Fruit fly (Drosophila melanogaster) whole organism, adult: ENCODE results near the gene Spn77Bb.
A peak's percentile ranks its signal among the peaks of the same experiment; 100 is the strongest.

Source experiments
- CG11617 ChIP-seq: fragments of 200-800 bp; sonication (Bioruptor generic); optimal IDR thresholded peaks from 2 replicates; lab custom pipeline; 2017; ENCODE audit warnings: mild to moderate bottlenecking, missing biosample characterization, missing genetic modification reagents, missing genetic modification characterization
- CG12768 ChIP-seq: fragments of 200-800 bp; sonication (Bioruptor generic); optimal IDR thresholded peaks from 2 replicates; lab custom pipeline; 2017; ENCODE audit warnings: missing biosample characterization, missing genetic modification characterization, mild to moderate bottlenecking, moderate library complexity, missing genetic modification reagents
- CG14711 ChIP-seq: fragments of 200-800 bp; sonication (Bioruptor generic); optimal IDR thresholded peaks from 2 replicates; lab custom pipeline; 2018; ENCODE audit warnings: missing biosample characterization, mild to moderate bottlenecking, missing genetic modification characterization, moderate library complexity
- CG1620 ChIP-seq: fragments of 200-800 bp; sonication (Bioruptor generic); optimal IDR thresholded peaks from 2 replicates; lab custom pipeline; 2016; ENCODE audit warnings: missing biosample characterization, missing genetic modification characterization
- CG33017 ChIP-seq: fragments of 200-800 bp; sonication (Bioruptor generic); optimal IDR thresholded peaks from 2 replicates; lab custom pipeline; 2018; ENCODE audit warnings: missing biosample characterization, mild to moderate bottlenecking, missing genetic modification characterization, moderate library complexity
- CG5204 ChIP-seq: fragments of 200-800 bp; sonication (Bioruptor generic); optimal IDR thresholded peaks from 2 replicates; lab custom pipeline; 2016; ENCODE audit warnings: missing biosample characterization, missing genetic modification characterization
- CG7045 ChIP-seq: fragments of 200-800 bp; sonication (Bioruptor generic); optimal IDR thresholded peaks from 2 replicates; lab custom pipeline; 2017; ENCODE audit warnings: missing biosample characterization, mild to moderate bottlenecking, missing genetic modification characterization
- CG7101 ChIP-seq: fragments of 200-800 bp; sonication (Bioruptor generic); optimal IDR thresholded peaks from 2 replicates; lab custom pipeline; 2018; ENCODE audit warnings: missing biosample characterization, mild to moderate bottlenecking, missing genetic modification characterization, moderate library complexity
- Clk ChIP-seq: fragments of 200-800 bp; sonication (Bioruptor generic); optimal IDR thresholded peaks from 2 replicates; lab custom pipeline; 2017; ENCODE audit warnings: missing biosample characterization, missing genetic modification characterization
- Crg-1 ChIP-seq: fragments of 200-800 bp; sonication (Bioruptor generic); optimal IDR thresholded peaks from 2 replicates; lab custom pipeline; 2016; ENCODE audit warnings: missing biosample characterization, missing genetic modification characterization
- Hr96 ChIP-seq: fragments of 200-800 bp; sonication (Bioruptor generic); optimal IDR thresholded peaks from 2 replicates; lab custom pipeline; 2016; ENCODE audit warnings: missing biosample characterization, missing genetic modification characterization
- Mnt ChIP-seq: fragments of 200-800 bp; sonication (Bioruptor generic); optimal IDR thresholded peaks from 2 replicates; lab custom pipeline; 2016; ENCODE audit warnings: missing biosample characterization, mild to moderate bottlenecking, missing genetic modification characterization
- bab1 ChIP-seq: fragments of 200-800 bp; sonication (Bioruptor generic); optimal IDR thresholded peaks from 3 replicates; lab custom pipeline; 2019; ENCODE audit warnings: missing biosample characterization, mild to moderate bottlenecking, missing genetic modification characterization, moderate library complexity
- cic ChIP-seq: fragments of 200-800 bp; sonication (Bioruptor generic); optimal IDR thresholded peaks from 2 replicates; lab custom pipeline; 2017; ENCODE audit warnings: missing biosample characterization, mild to moderate bottlenecking, missing genetic modification characterization, moderate library complexity
- cnc ChIP-seq, 2 experiments: fragments of >200 bp; optimal IDR thresholded peaks; 2 replicates each; lab custom pipeline; 2017
- kay ChIP-seq: fragments of 200-800 bp; sonication (Bioruptor generic); peaks from one replicate; lab custom pipeline; 2016; ENCODE audit warnings: missing biosample characterization, missing genetic modification characterization, borderline replicate concordance
- ovo ChIP-seq: fragments of 200-800 bp; sonication (Bioruptor generic); optimal IDR thresholded peaks from 2 replicates; lab custom pipeline; 2016; ENCODE audit warnings: missing biosample characterization, missing genetic modification characterization
- pad ChIP-seq: fragments of 200-800 bp; sonication (Bioruptor generic); optimal IDR thresholded peaks from 3 replicates; lab custom pipeline; 2017; ENCODE audit warnings: missing biosample characterization, missing genetic modification characterization, mild to moderate bottlenecking, moderate library complexity, missing genetic modification reagents
- tj ChIP-seq: fragments of 200-800 bp; sonication (Bioruptor generic); optimal IDR thresholded peaks from 3 replicates; lab custom pipeline; 2017; ENCODE audit warnings: missing biosample characterization, mild to moderate bottlenecking, missing genetic modification characterization, moderate library complexity
- toe ChIP-seq: fragments of 200-800 bp; sonication (Bioruptor generic); optimal IDR thresholded peaks from 2 replicates; lab custom pipeline; 2016; ENCODE audit warnings: missing biosample characterization, missing genetic modification characterization

Gene Spn77Bb

DNA sequence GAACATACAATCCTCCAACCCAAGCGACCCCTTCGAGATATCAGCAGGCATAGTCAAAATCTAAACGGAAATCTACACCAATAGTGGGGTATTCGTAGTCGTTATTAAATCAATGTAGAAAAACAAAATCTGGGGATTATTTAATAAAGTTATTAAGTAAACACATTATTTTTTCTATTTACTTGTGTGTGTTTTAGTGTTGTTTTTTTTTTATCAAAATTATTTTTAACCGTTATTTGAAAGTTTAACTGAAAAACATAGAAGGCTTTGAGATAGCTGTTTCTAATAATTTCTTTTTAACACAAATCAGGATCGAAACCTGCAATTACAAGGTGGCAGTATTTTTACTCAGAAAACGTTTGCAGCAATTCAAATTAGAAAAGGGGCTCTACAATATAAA lies 11.4 kb upstream of the Spn77Bb start, which contains the start of gene polo:
polo (plus strand) TSS at position 301 of the 400 bp plus-strand sequence.
- TF ChIP-seq CG33017 (tag; lab: Kevin White, UChicago): no peak
- no peak for TF ChIP-seq Crg-1 (GFP tag; lab: Kevin White, UChicago)
- no peak for TF ChIP-seq toe (GFP tag; lab: Kevin White, UChicago)
- no peak for TF ChIP-seq CG7101
- no peak for TF ChIP-seq CG11617 (GFP tag; lab: Kevin White, UChicago)
- no peak for TF ChIP-seq CG1620 (GFP tag; lab: Kevin White, UChicago)
- no peak for TF ChIP-seq CG14711
- no peak for TF ChIP-seq Mnt
- no peak for TF ChIP-seq kay
- no peak for TF ChIP-seq Hr96 (GFP tag; lab: Kevin White, UChicago)
- TF ChIP-seq bab1 (GFP tag; lab: Kevin White, UChicago): no peak
- TF ChIP-seq CG7045: no peak
- TF ChIP-seq CG5204 (GFP tag; lab: Kevin White, UChicago): no peak
- no peak for TF ChIP-seq tj (GFP tag; lab: Kevin White, UChicago)
- TF ChIP-seq cnc (optimal IDR thresholded peaks at IDR 0.05; lab: Kevin White, UChicago): no peak
- TF ChIP-seq ovo: no peak
- TF ChIP-seq Clk (GFP tag; lab: Kevin White, UChicago): no peak
- no peak for TF ChIP-seq cic (GFP tag; lab: Kevin White, UChicago)
- TF ChIP-seq pad (GFP tag; lab: Kevin White, UChicago): no peak
- TF ChIP-seq CG12768 (GFP tag; lab: Kevin White, UChicago): no peak

DNA sequence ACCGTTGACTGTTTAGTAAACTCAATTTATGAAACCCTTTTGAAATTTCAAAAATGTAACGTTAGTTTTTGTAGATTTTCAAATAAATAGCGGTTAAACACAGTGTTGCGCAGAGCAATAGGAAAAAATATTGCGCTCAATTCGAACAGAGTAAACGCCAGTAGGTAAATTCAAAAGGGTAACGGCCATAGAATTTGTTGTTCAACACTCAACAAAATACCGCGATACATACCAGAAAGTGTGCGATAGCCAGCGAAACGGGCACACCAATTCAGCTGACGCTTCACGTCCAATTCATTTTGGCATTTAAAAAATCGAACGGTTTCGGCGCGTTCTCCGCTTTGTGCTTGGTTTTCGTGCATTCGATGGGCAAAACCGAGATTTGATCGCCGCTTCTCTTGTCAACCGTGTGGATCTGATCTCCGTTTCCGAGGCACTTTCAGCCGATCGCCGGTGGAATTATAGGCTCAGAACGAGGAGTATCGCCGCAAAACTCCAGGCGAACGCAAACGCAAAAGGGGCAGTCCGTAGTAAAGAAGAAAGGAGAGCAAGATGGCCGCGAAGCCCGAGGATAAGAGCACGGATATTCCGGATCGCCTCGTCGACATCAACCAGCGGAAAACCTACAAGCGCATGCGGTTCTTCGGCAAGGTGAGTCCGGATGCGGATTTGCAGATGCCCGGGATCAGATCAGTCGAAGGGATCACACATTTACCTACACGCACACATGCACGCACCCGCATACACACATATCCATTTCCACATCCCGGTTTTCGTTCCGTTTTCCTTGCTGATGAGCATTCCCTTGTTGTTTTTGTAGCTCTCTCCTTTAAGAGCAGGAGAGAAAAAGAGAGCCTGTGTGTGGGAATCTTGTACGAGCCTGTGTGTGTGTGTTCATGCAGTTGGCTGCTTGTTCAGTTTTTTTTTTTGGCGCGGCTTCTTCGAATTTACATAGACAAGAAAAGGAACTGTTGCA lies 10.7 kb upstream of the Spn77Bb start:
- TF ChIP-seq cnc (optimal IDR thresholded peaks at IDR 0.05; lab: Kevin White, UChicago): no peak
- TF ChIP-seq CG1620 (GFP tag; lab: Kevin White, UChicago): peak; percentile 77
- TF ChIP-seq Mnt: peak; percentile 20
- peak; percentile 53 for TF ChIP-seq CG7101
- peak; percentile 5 for TF ChIP-seq ovo
- peak; percentile 66 for TF ChIP-seq bab1 (GFP tag; lab: Kevin White, UChicago)
- peak; percentile 44 for TF ChIP-seq CG14711
- no peak for TF ChIP-seq CG5204 (GFP tag; lab: Kevin White, UChicago)
- TF ChIP-seq kay: no peak
- peak; percentile 73 for TF ChIP-seq Crg-1 (GFP tag; lab: Kevin White, UChicago)
- TF ChIP-seq Hr96 (GFP tag; lab: Kevin White, UChicago): no peak
- TF ChIP-seq pad (GFP tag; lab: Kevin White, UChicago): peak; percentile 68

DNA sequence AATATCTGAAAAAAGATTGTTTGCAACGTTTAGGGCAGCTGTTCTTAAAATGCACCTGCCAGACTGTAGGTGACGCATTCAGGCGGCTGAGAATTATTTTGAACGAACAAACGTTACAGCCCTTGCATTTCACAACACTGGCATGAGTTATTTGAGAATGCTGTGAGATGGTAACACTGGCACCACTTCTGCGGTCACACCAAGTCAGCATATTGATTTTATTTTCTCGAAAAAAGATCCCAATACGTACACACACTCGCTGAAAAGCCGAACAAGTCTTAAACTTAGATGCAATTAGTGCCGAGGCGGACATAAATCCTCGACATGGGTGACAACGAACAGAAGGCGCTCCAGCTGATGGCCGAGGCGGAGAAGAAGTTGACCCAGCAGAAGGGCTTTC lies 7.3 kb upstream of the Spn77Bb start, which contains the start of gene alphaSnap:
alphaSnap (plus strand) TSS at position 164 of the 400 bp plus-strand sequence.
- TF ChIP-seq CG7101: peak; percentile 45
- peak; percentile 18 for TF ChIP-seq pad (GFP tag; lab: Kevin White, UChicago)
- TF ChIP-seq Hr96 (GFP tag; lab: Kevin White, UChicago): peak; percentile 29
- TF ChIP-seq Crg-1 (GFP tag; lab: Kevin White, UChicago): peak; percentile 63
- TF ChIP-seq Mnt: peak; percentile 29
- TF ChIP-seq toe (GFP tag; lab: Kevin White, UChicago): peak; percentile 15
- no peak for TF ChIP-seq CG5204 (GFP tag; lab: Kevin White, UChicago)
- no peak for TF ChIP-seq cic (GFP tag; lab: Kevin White, UChicago)
- peak; percentile 43 for TF ChIP-seq bab1 (GFP tag; lab: Kevin White, UChicago)
- no peak for TF ChIP-seq kay
- TF ChIP-seq CG14711: peak; percentile 43
- no peak for TF ChIP-seq CG33017 (tag; lab: Kevin White, UChicago)
- no peak for TF ChIP-seq CG12768 (GFP tag; lab: Kevin White, UChicago)
- TF ChIP-seq Clk (GFP tag; lab: Kevin White, UChicago): no peak
- no peak for TF ChIP-seq CG7045
- TF ChIP-seq CG1620 (GFP tag; lab: Kevin White, UChicago): peak; percentile 71
- no peak for TF ChIP-seq CG11617 (GFP tag; lab: Kevin White, UChicago)
- TF ChIP-seq tj (GFP tag; lab: Kevin White, UChicago): peak; percentile 6
- TF ChIP-seq cnc (optimal IDR thresholded peaks at IDR 0.05; lab: Kevin White, UChicago): no peak
- TF ChIP-seq ovo: peak; percentile 15

DNA sequence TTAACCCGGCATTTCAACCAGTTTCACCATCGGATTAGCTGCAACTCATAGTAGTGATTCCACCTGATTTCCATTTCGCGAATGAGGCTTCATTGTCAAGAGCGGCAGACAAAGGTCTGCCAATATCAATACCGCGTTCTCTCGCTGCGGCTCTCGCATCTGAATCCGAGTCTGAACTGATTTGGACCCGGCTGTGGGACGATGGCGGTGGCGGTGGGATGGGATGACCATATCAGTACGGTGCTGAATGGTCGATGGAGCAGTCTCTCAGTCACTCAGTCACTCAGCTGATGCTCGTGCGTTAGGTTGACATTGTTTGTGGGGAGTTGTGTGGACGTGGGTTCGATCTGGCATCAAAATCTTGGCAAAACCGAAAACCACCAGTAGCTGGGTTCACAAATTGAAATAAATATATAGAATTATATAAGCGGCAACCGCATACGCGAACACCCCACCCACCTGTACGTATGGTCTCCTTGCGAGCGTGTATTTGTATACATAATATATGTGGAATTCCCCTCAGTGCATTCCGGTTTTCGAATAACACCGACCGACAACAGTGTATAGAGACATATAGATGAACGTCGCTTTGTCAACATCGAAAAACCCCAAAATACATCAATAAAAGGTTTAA lies 3.7 kb upstream of the Spn77Bb start, which contains the start of gene Spn77Ba:
Spn77Ba (plus strand) TSS at position 235 of the 634 bp plus-strand sequence.
- no peak for TF ChIP-seq pad (GFP tag; lab: Kevin White, UChicago)
- TF ChIP-seq kay: peak; percentile 64
- no peak for TF ChIP-seq Crg-1 (GFP tag; lab: Kevin White, UChicago)
- peak; percentile 23 for TF ChIP-seq CG33017 (tag; lab: Kevin White, UChicago)
- no peak for TF ChIP-seq CG5204 (GFP tag; lab: Kevin White, UChicago)
- peak; percentile 78 for TF ChIP-seq cic (GFP tag; lab: Kevin White, UChicago)
- TF ChIP-seq CG12768 (GFP tag; lab: Kevin White, UChicago): peak; percentile 80
- peak; percentile 4 for TF ChIP-seq toe (GFP tag; lab: Kevin White, UChicago)
- TF ChIP-seq ovo: no peak
- TF ChIP-seq Mnt: peak; percentile 60

DNA sequence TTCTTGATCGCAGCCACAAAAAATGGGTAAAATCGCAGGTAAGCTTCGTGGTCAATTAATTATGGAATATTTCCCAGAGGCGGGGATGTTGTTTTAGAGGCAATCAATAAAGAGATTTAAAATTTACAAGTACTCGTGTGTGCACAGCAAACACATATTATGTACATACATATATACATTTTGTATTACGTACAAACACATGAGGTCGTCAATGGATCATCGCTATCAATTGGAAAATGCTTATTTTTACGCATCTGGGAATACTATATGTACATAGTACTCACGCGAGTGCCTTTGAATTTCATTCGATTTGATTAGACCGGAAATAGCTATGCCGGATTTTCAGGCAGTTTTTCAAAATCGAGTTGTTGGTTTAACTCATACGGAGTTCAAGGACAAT lies 3.0 kb upstream of the Spn77Bb start:
- TF ChIP-seq Mnt: no peak
- no peak for TF ChIP-seq CG7101
- no peak for TF ChIP-seq Hr96 (GFP tag; lab: Kevin White, UChicago)
- TF ChIP-seq CG12768 (GFP tag; lab: Kevin White, UChicago): no peak
- peak; percentile 79 for TF ChIP-seq cic (GFP tag; lab: Kevin White, UChicago)
- TF ChIP-seq tj (GFP tag; lab: Kevin White, UChicago): no peak
- TF ChIP-seq kay: peak; percentile 36
